Worm (Caenorhabditis elegans) whole organism, L4/young adult: Measurements from ENCODE around the gene F08G5.3.

Experiments
- W03F9.2 ChIP-seq: fragments of 150-350 bp; optimal IDR thresholded peaks from 2 replicates; lab custom pipeline; 2014; ENCODE audit warnings: missing biosample characterization, missing genetic modification characterization
- dao-5 ChIP-seq: sonication (generic microtip); optimal IDR thresholded peaks from 2 replicates; lab custom pipeline; 2016; ENCODE audit warnings: missing genotype, missing genetic modification characterization, moderate library complexity, missing compliant biosample characterization

- TF ChIP-seq dao-5 (tag; lab: Kevin White, UChicago), result no peak
- TF ChIP-seq W03F9.2 (tag; lab: Kevin White, UChicago), result no peak
These were observed 569 bp downstream of the F08G5.3 start for ce11 chrIV:12416629-12417404.
